Worm (Caenorhabditis elegans): ENCODE data around the gene dhhc-9.

Gene dhhc-9

DNA sequence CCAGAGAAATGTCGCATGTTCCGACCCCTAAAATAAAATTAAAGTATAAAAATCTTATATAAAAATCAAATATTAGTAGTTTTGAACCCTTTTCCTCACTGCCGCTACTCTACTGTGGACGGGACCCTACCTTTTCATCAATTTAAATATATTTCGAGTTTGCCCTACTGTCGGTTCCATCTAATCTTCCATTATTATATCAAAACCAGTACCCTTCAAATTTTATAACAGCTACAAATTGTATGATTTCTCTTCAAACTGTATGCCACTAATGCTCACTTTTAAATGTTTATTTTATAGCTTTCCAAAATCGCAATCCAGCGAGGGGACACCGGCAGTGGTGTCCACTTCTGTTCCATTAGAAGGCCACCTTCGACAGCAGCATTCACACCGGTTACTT lies 6.9 kb downstream of the dhhc-9 start, which contains the start of gene C43H6.6:
Gene C43H6.6 (plus strand): TSS at position 301 of the 400 bp plus-strand sequence.
- TF ChIP-seq zag-1 (tag; optimal IDR thresholded peaks at IDR 0.05) (no peak), egl-13 (tag; optimal IDR thresholded peaks at IDR 0.05) (no peak), swsn-7 (tag; optimal IDR thresholded peaks at IDR 0.05) (no peak), dpl-1 (GFP tag; optimal IDR thresholded peaks at IDR 0.05) (no peak), fkh-10 (GFP tag; optimal IDR thresholded peaks at IDR 0.05) (no peak), nhr-11 (tag; optimal IDR thresholded peaks at IDR 0.05) (no peak), sptf-1 (tag; optimal IDR thresholded peaks at IDR 0.05) (no peak), ztf-11 (tag; optimal IDR thresholded peaks at IDR 0.05) (no peak), xbp-1 (tag; optimal IDR thresholded peaks at IDR 0.05) (no peak), mab-9 (GFP tag; IDR thresholded peaks at IDR 0.05) (no peak), sup-37 (GFP tag; optimal IDR thresholded peaks at IDR 0.05) (no peak), ceh-63 (GFP tag; optimal IDR thresholded peaks at IDR 0.05) (no peak), nhr-84 (tag; optimal IDR thresholded peaks at IDR 0.05) (no peak), lin-35 (GFP tag; optimal IDR thresholded peaks at IDR 0.05) (no peak), mep-1 (tag; optimal IDR thresholded peaks at IDR 0.05) (no peak), pax-3 (tag; optimal IDR thresholded peaks at IDR 0.05) (no peak), C34B4.2 (tag; optimal IDR thresholded peaks at IDR 0.05) (no peak), pqm-1 (tag; optimal IDR thresholded peaks at IDR 0.05) (no peak)

DNA sequence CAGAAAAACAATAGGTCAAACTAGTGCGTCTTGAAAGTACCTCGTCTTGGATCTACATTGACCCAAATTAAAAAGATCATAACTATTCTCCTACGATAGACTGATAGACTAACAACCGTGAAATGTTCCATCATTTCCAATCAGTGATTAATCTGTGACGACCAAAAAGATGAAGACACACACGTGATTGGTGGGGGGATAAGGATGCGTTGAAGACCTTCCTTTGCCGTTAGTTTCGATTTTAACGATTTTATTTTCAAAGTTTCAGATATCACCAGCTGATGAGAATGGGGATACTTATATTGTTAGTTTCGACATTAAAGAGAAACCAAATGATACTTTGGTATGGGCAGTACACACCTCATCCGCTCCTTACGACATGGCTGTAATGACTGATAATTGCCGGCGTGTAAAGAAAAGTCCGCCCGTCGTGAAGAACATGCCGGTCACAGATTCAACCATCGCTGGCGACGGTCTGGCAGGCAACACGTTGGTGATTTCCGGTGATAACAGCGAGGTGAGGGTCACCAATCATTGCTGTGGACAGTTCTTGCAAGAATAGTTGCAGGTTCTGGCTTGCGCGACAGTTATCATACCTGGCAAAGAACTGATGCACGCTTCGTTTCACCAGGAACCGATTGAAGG lies 14.8 kb downstream of the dhhc-9 start:
- TF ChIP-seq elt-3 (tag; optimal IDR thresholded peaks at IDR 0.05) (peak in 1 of 6 experiments; percentile 54), nhr-85 (tag) (peak; percentile 83), nhr-71 (tag; optimal IDR thresholded peaks at IDR 0.05) (peak; percentile 5), unc-30 (tag; optimal IDR thresholded peaks at IDR 0.05) (no peak), pag-3 (tag; optimal IDR thresholded peaks at IDR 0.05; ENCODE audit: borderline replicate concordance, insufficient read depth) (no peak), blmp-1 (tag; optimal IDR thresholded peaks at IDR 0.05) (peak; percentile 79)

DNA sequence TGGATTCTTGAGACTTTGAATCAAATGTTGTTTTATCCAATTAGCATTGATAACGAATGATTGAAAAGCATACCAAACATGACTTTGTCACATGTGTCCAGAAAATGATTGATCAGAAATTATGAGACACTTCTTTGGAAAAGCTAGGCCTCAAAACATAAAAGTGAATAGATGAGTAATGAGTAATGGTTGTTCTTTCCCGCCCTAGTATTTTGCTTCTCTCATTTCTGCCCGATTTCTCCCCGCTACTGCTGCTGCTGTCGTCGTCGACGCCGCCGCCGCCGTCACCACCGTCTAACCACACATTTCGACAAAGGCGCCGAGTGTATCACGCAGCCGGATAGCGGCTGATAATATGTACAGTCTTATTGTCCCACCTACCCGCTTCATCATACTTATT lies 16.4 kb downstream of the dhhc-9 start, which contains the start of gene F47G3.1:
Gene F47G3.1 (plus strand): TSS at position 301 of the 400 bp plus-strand sequence.
- TF ChIP-seq elt-3 (tag; optimal IDR thresholded peaks at IDR 0.05) (peak in 1 of 6 experiments; percentile 9), efl-3 (GFP tag; optimal IDR thresholded peaks at IDR 0.05) (no peak), blmp-1 (tag; optimal IDR thresholded peaks at IDR 0.05) (peak; percentile 39), nhr-85 (tag) (peak; percentile 61)

ce11 chrX:2382227-2382626 lies 19.6 kb downstream of the dhhc-9 start:
- TF ChIP-seq fos-1 (tag; optimal IDR thresholded peaks at IDR 0.05) (no peak), F16B12.6 (tag; optimal IDR thresholded peaks at IDR 0.05) (peak; percentile 1), isw-1 (GFP tag; IDR thresholded peaks at IDR 0.05) (peak; percentile 34), snu-23 (GFP tag; optimal IDR thresholded peaks at IDR 0.05) (peak; percentile 81), xbp-1 (tag; optimal IDR thresholded peaks at IDR 0.05) (peak; percentile 60), C16A3.4 (tag; optimal IDR thresholded peaks at IDR 0.05) (peak; percentile 63), irx-1 (tag; optimal IDR thresholded peaks at IDR 0.05) (peak; percentile 14), rnt-1 (tag; optimal IDR thresholded peaks at IDR 0.05) (peak; percentile 83), nhr-71 (tag; optimal IDR thresholded peaks at IDR 0.05) (peak; percentile 83), blmp-1 (tag; optimal IDR thresholded peaks at IDR 0.05) (peak; percentile 32), grh-1 (GFP tag; IDR thresholded peaks at IDR 0.05) (0 out of 2 replicates have a peak, but pooled peaks have one; percentile 5), lin-13 (GFP tag; optimal IDR thresholded peaks at IDR 0.05) (no peak), nhr-76 (tag; optimal IDR thresholded peaks at IDR 0.05) (peak; percentile 22), C04F5.9 (tag; optimal IDR thresholded peaks at IDR 0.05) (no peak), ets-5 (GFP tag; IDR thresholded peaks at IDR 0.05) (no peak), pqm-1 (tag; optimal IDR thresholded peaks at IDR 0.05) (no peak), unc-98 (GFP tag; IDR thresholded peaks at IDR 0.05) (no peak), ceh-82 (tag; optimal IDR thresholded peaks at IDR 0.05) (peak; percentile 35 to 40 (median 39)), tbx-2 (tag; optimal IDR thresholded peaks at IDR 0.05) (peak; percentile 61), pax-3 (tag; optimal IDR thresholded peaks at IDR 0.05) (no peak), skn-1 (tag; optimal IDR thresholded peaks at IDR 0.05) (peak; percentile 72), nhr-20 (tag; optimal IDR thresholded peaks at IDR 0.05) (peak; percentile 75), tlp-1 (tag; optimal IDR thresholded peaks at IDR 0.05) (no peak), lin-14 (GFP tag; optimal IDR thresholded peaks at IDR 0.05) (peak; percentile 71), nhr-47 (tag; optimal IDR thresholded peaks at IDR 0.05) (peak; percentile 75), dsc-1 (tag; optimal IDR thresholded peaks at IDR 0.05) (peak; percentile 57), nhr-12 (tag; optimal IDR thresholded peaks at IDR 0.05) (no peak)
